Worm (Caenorhabditis elegans) whole organism, late embryonic: ENCODE results near the gene str-220.

ENCODE experiments used
- C08G9.2 ChIP-seq: sonication (generic microtip); optimal IDR thresholded peaks from 2 replicates; lab custom pipeline; 2016; ENCODE audit warnings: mild to moderate bottlenecking, missing genetic modification characterization, moderate library complexity, missing compliant biosample characterization
- F13H6.1 ChIP-seq: sonication (generic microtip); optimal IDR thresholded peaks from 2 replicates; lab custom pipeline; 2016; ENCODE audit warnings: missing genetic modification characterization, missing compliant biosample characterization
- K02D7.2 ChIP-seq: sonication (generic microtip); optimal IDR thresholded peaks from 2 replicates; lab custom pipeline; 2017; ENCODE audit warnings: mild to moderate bottlenecking, missing genetic modification characterization, missing compliant biosample characterization
- K09A11.1 ChIP-seq: sonication (generic microtip); optimal IDR thresholded peaks from 2 replicates; lab custom pipeline; 2017; ENCODE audit warnings: antibody characterized with exemption, mild to moderate bottlenecking, missing genetic modification characterization, missing compliant biosample characterization; ENCODE audit not compliant: insufficient read depth
- Y22D7AL.16 ChIP-seq: sonication (generic microtip); optimal IDR thresholded peaks from 2 replicates; lab custom pipeline; 2016; ENCODE audit warnings: missing genetic modification characterization, missing compliant biosample characterization
- ahr-1 ChIP-seq: sonication (generic microtip); optimal IDR thresholded peaks from 2 replicates; lab custom pipeline; 2016; ENCODE audit warnings: missing genetic modification characterization, missing compliant biosample characterization
- ceh-18 ChIP-seq: sonication (generic microtip); optimal IDR thresholded peaks from 2 replicates; lab custom pipeline; 2016; ENCODE audit warnings: missing genetic modification characterization, missing compliant biosample characterization
- ceh-2 ChIP-seq: sonication (generic microtip); optimal IDR thresholded peaks from 2 replicates; lab custom pipeline; 2016; ENCODE audit warnings: missing genotype, missing genetic modification characterization, missing compliant biosample characterization
- ceh-30 ChIP-seq: fragments of 150-350 bp; optimal IDR thresholded peaks from 2 replicates; lab custom pipeline; 2014; ENCODE audit warnings: missing biosample characterization, missing genetic modification characterization
- ceh-34 ChIP-seq: sonication (generic microtip); optimal IDR thresholded peaks from 2 replicates; lab custom pipeline; 2016; ENCODE audit warnings: mild to moderate bottlenecking, missing genetic modification characterization, missing compliant biosample characterization
- ceh-45 ChIP-seq: fragments of 200-800 bp; sonication (Bioruptor generic); IDR thresholded peaks from 2 replicates; pipeline ENCODE4 v1.3.6; 2022; ENCODE audit warnings: missing genetic modification reagents, missing genetic modification characterization, missing compliant biosample characterization
- ceh-48 ChIP-seq: sonication (generic microtip); optimal IDR thresholded peaks from 2 replicates; lab custom pipeline; 2016; ENCODE audit warnings: missing genetic modification characterization, inconsistent platforms, missing compliant biosample characterization
- ceh-6 ChIP-seq: fragments of 200-800 bp; sonication (Bioruptor generic); optimal IDR thresholded peaks from 2 replicates; lab custom pipeline; 2018; ENCODE audit warnings: mild to moderate bottlenecking, missing genetic modification characterization, missing compliant biosample characterization
- dmd-4 ChIP-seq: sonication (generic microtip); optimal IDR thresholded peaks from 2 replicates; lab custom pipeline; 2016; ENCODE audit warnings: borderline replicate concordance, missing genetic modification characterization, missing compliant biosample characterization
- elt-4 ChIP-seq: sonication (generic microtip); optimal IDR thresholded peaks from 2 replicates; lab custom pipeline; 2016; ENCODE audit warnings: missing genetic modification characterization, missing compliant biosample characterization
- ets-4 ChIP-seq: sonication (generic microtip); optimal IDR thresholded peaks from 2 replicates; lab custom pipeline; 2016; ENCODE audit warnings: missing genetic modification characterization, missing compliant biosample characterization
- eyg-1 ChIP-seq: sonication (generic microtip); optimal IDR thresholded peaks from 2 replicates; lab custom pipeline; 2016; ENCODE audit warnings: missing genotype, missing genetic modification characterization, missing compliant biosample characterization
- fax-1 ChIP-seq: sonication (generic microtip); optimal IDR thresholded peaks from 2 replicates; lab custom pipeline; 2016; ENCODE audit warnings: missing genotype, missing genetic modification characterization, missing compliant biosample characterization
- gmeb-2 ChIP-seq: sonication (generic microtip); optimal IDR thresholded peaks from 2 replicates; lab custom pipeline; 2016; ENCODE audit warnings: missing genetic modification characterization, inconsistent platforms, missing compliant biosample characterization
- hlh-13 ChIP-seq: fragments of 200-800 bp; sonication (Bioruptor generic); optimal IDR thresholded peaks from 2 replicates; lab custom pipeline; 2018; ENCODE audit warnings: mild to moderate bottlenecking, missing genetic modification characterization, missing compliant biosample characterization
- hlh-30 ChIP-seq: sonication (generic microtip); optimal IDR thresholded peaks from 2 replicates; lab custom pipeline; 2017; ENCODE audit warnings: antibody characterized with exemption, missing genetic modification characterization, missing compliant biosample characterization; ENCODE audit not compliant: insufficient read depth
- hlh-8 ChIP-seq: sonication (generic microtip); optimal IDR thresholded peaks from 2 replicates; lab custom pipeline; 2016; ENCODE audit warnings: missing genotype, missing genetic modification characterization, missing compliant biosample characterization
- lim-6 ChIP-seq: sonication (generic microtip); optimal IDR thresholded peaks from 2 replicates; lab custom pipeline; 2016; ENCODE audit warnings: missing genetic modification characterization, missing compliant biosample characterization
- lin-11 ChIP-seq: fragments of 200-800 bp; sonication (Bioruptor generic); optimal IDR thresholded peaks from 2 replicates; lab custom pipeline; 2018; ENCODE audit warnings: mild to moderate bottlenecking, missing genetic modification characterization, missing compliant biosample characterization
- mec-3 ChIP-seq: sonication (generic microtip); optimal IDR thresholded peaks from 2 replicates; lab custom pipeline; 2016; ENCODE audit warnings: borderline replicate concordance, missing genetic modification characterization, missing compliant biosample characterization
- nfya-1 ChIP-seq: sonication (generic microtip); optimal IDR thresholded peaks from 2 replicates; lab custom pipeline; 2017; ENCODE audit warnings: missing genetic modification characterization, mild to moderate bottlenecking, missing compliant biosample characterization, antibody characterized with exemption, moderate library complexity
- npax-4 ChIP-seq: sonication (generic microtip); optimal IDR thresholded peaks from 2 replicates; lab custom pipeline; 2016; ENCODE audit warnings: missing genetic modification characterization, missing compliant biosample characterization
- pax-1 ChIP-seq: fragments of 150-350 bp; optimal IDR thresholded peaks from 2 replicates; lab custom pipeline; 2014; ENCODE audit warnings: missing biosample characterization, missing genetic modification characterization
- pha-4 ChIP-seq: fragments of 150-350 bp; optimal IDR thresholded peaks from 2 replicates; lab custom pipeline; 2018; ENCODE audit warnings: missing biosample characterization, missing genetic modification reagents, missing genetic modification characterization
- rnt-1 ChIP-seq: sonication (generic microtip); optimal IDR thresholded peaks from 2 replicates; lab custom pipeline; 2016; ENCODE audit warnings: missing genetic modification characterization, missing compliant biosample characterization
- sdc-2 ChIP-seq: sonication (generic microtip); optimal IDR thresholded peaks from 2 replicates; lab custom pipeline; 2016; ENCODE audit warnings: missing genotype, missing genetic modification characterization, missing compliant biosample characterization
- sox-4 ChIP-seq: sonication (generic microtip); optimal IDR thresholded peaks from 2 replicates; lab custom pipeline; 2017; ENCODE audit warnings: mild to moderate bottlenecking, missing genetic modification characterization, inconsistent platforms, missing compliant biosample characterization
- syd-9 ChIP-seq: sonication (generic microtip); optimal IDR thresholded peaks from 2 replicates; lab custom pipeline; 2016; ENCODE audit warnings: mild to moderate bottlenecking, missing genetic modification characterization, moderate library complexity, missing compliant biosample characterization
- tbx-2 ChIP-seq: sonication (generic microtip); optimal IDR thresholded peaks from 2 replicates; lab custom pipeline; 2016; ENCODE audit warnings: missing genetic modification characterization, missing compliant biosample characterization
- unc-3 ChIP-seq, 2 experiments: fragments of 200-800 bp in 1 of 2; sonication (Bioruptor generic) in 1 of 2; sonication (generic microtip) in 1 of 2; conservative IDR thresholded peaks in 1 of 2; optimal IDR thresholded peaks in 1 of 2; 2 replicates each; pipeline versions ENCODE4 v1.3.6 to Lab custom; 2016 to 2022; ENCODE audit warnings: missing compliant biosample characterization in 2 of 2, missing genetic modification characterization in 2 of 2, missing genetic modification reagents in 1 of 2
- unc-55 ChIP-seq: sonication (generic microtip); optimal IDR thresholded peaks from 2 replicates; lab custom pipeline; 2017; ENCODE audit warnings: missing biosample characterization, missing genetic modification reagents, missing genetic modification characterization
- ztf-16 ChIP-seq: sonication (generic microtip); optimal IDR thresholded peaks from 2 replicates; lab custom pipeline; 2017; ENCODE audit warnings: missing genetic modification characterization, missing compliant biosample characterization

The str-220 gene

DNA sequence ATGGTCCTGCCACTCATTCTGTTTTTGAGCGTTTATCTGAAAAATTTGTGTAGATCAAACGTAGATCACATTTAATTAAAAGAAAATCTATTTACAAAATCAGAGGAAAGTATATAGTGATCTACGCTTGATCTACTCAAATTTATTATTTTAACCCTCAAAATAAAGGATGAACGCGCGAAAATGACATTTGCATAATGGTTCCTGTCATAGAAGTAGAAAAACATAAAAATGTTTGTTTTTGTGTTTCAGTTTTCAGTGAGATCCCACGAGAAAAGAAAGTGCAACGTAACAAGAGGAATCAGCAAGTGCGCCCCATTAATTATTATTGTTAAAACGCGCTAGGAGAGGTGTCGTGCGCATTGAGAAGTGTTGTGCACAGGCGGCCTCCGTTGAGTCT lies 40.2 kb upstream of the str-220 start:
- TF ChIP-seq ceh-2 (tag; lab: Kevin White, UChicago) (no peak), K09A11.1 (tag; lab: Kevin White, UChicago) (no peak), nfya-1 (no peak), ceh-34 (tag; lab: Kevin White, UChicago) (no peak), ets-4 (tag; lab: Kevin White, UChicago) (no peak), sox-4 (tag; lab: Kevin White, UChicago) (no peak), pax-1 (tag; lab: Kevin White, UChicago) (no peak), ahr-1 (no peak), F13H6.1 (tag; lab: Kevin White, UChicago) (no peak), ztf-16 (no peak), hlh-8 (no peak), syd-9 (no peak), hlh-13 (GFP tag; lab: Kevin White, UChicago) (no peak), ceh-6 (GFP tag; lab: Kevin White, UChicago) (no peak), lim-6 (tag; lab: Kevin White, UChicago) (no peak), pha-4 (tag; lab: Kevin White, UChicago) (no peak), hlh-30 (tag; lab: Kevin White, UChicago) (no peak), rnt-1 (tag; lab: Kevin White, UChicago) (no peak), ceh-48 (no peak), gmeb-2 (no peak)

- TF ChIP-seq syd-9 (no peak), mec-3 (tag; lab: Kevin White, UChicago) (no peak), hlh-30 (tag; lab: Kevin White, UChicago) (no peak), unc-3 (GFP tag; conservative IDR thresholded peaks at IDR 0.05; lab: Robert Waterston, UW) (no peak), unc-3 (tag; optimal IDR thresholded peaks at IDR 0.05; lab: Kevin White, UChicago) (no peak), dmd-4 (tag; lab: Kevin White, UChicago) (no peak), lin-11 (no peak), ceh-30 (tag; lab: Kevin White, UChicago) (no peak), elt-4 (tag; lab: Kevin White, UChicago) (no peak), ceh-45 (GFP tag; lab: Robert Waterston, UW) (no peak), tbx-2 (tag; lab: Kevin White, UChicago) (no peak), gmeb-2 (no peak), ceh-6 (GFP tag; lab: Kevin White, UChicago) (no peak), unc-55 (no peak), fax-1 (tag; lab: Kevin White, UChicago) (no peak), K09A11.1 (tag; lab: Kevin White, UChicago) (no peak), K02D7.2 (no peak), npax-4 (tag; lab: Kevin White, UChicago) (no peak), C08G9.2 (no peak), F13H6.1 (tag; lab: Kevin White, UChicago) (no peak)
These were observed 37.8 kb upstream of the str-220 start for ce11 chrIV:7208961-7209360.

- TF ChIP-seq ceh-18: no peak
- no peak for TF ChIP-seq unc-3 (GFP tag; conservative IDR thresholded peaks at IDR 0.05; lab: Robert Waterston, UW)
- TF ChIP-seq unc-3 (tag; optimal IDR thresholded peaks at IDR 0.05; lab: Kevin White, UChicago): no peak
- TF ChIP-seq ztf-16: no peak
- no peak for TF ChIP-seq K02D7.2
- TF ChIP-seq eyg-1: no peak
- TF ChIP-seq pax-1 (tag; lab: Kevin White, UChicago): no peak
- TF ChIP-seq lin-11: no peak
- TF ChIP-seq hlh-13 (GFP tag; lab: Kevin White, UChicago): no peak
- TF ChIP-seq ahr-1: no peak
- no peak for TF ChIP-seq fax-1 (tag; lab: Kevin White, UChicago)
- TF ChIP-seq unc-55: no peak
- no peak for TF ChIP-seq sdc-2 (tag; lab: Kevin White, UChicago)
- TF ChIP-seq Y22D7AL.16: no peak
- no peak for TF ChIP-seq ets-4 (tag; lab: Kevin White, UChicago)
These were observed 34.8 kb upstream of the str-220 start, which contains the start of gene kcc-1 for ce11 chrIV:7205969-7206368. kcc-1 (plus strand) TSS chrIV:7206269.
